Worm (Caenorhabditis elegans): Measurements from ENCODE around the gene btb-14.

DNA sequence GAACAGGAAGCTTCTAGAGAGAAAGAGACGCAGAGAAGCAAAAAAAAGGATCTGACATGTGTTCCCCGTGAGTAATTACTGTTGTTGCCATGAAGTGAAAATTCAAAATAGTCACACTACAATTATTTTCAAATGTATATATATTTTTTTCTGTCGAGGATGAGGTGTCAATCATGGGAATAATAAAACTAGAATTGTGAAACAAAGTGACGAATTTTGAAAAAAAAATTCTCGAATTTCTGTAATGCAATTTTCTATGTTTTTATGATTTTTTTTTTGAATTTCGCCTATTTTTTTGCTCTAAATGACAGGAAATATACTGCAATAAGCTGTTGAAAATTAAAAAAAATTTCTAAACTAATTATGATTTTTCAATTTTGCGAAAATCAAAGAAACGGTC is 30.2 kb upstream of the btb-14 start:
- TF ChIP-seq tbx-37 (GFP tag; conservative IDR thresholded peaks at IDR 0.05) (no peak), ceh-13 (GFP tag; optimal IDR thresholded peaks at IDR 0.05) (no peak), hmbx-1 (tag; optimal IDR thresholded peaks at IDR 0.05) (no peak), hnd-1 (tag; optimal IDR thresholded peaks at IDR 0.05) (no peak)

Data from whole organism, early embryonic.